Worm (Caenorhabditis elegans) whole organism, L3 larva: ENCODE data around the gene sre-42.

Experiments used
- ama-1 ChIP-seq: fragments of 150-350 bp; optimal IDR thresholded peaks from 2 replicates; lab custom pipeline; 2018
- fkh-2 ChIP-seq: fragments of 150-350 bp; optimal IDR thresholded peaks from 2 replicates; lab custom pipeline; 2014; ENCODE audit warnings: missing biosample characterization, missing genetic modification reagents, missing genetic modification characterization
- mdl-1 ChIP-seq: fragments of 150-350 bp; optimal IDR thresholded peaks from 2 replicates; lab custom pipeline; 2014; ENCODE audit warnings: missing biosample characterization, missing genetic modification characterization
- nhr-12 ChIP-seq: fragments of 150-350 bp; optimal IDR thresholded peaks from 2 replicates; lab custom pipeline; 2014; ENCODE audit warnings: missing biosample characterization, missing genetic modification characterization
- nhr-25 ChIP-seq: sonication (generic microtip); optimal IDR thresholded peaks from 2 replicates; lab custom pipeline; 2017; ENCODE audit warnings: missing biosample characterization, missing genetic modification characterization
- nhr-77 ChIP-seq: fragments of 150-350 bp; optimal IDR thresholded peaks from 2 replicates; lab custom pipeline; 2014; ENCODE audit warnings: missing biosample characterization, missing genetic modification characterization
- sea-2 ChIP-seq: fragments of 150-350 bp; sonication (generic microtip); optimal IDR thresholded peaks from 4 replicates; lab custom pipeline; 2014; ENCODE audit warnings: missing biosample characterization, missing genetic modification reagents, missing genetic modification characterization
- tbx-2 ChIP-seq: sonication (generic microtip); optimal IDR thresholded peaks from 2 replicates; lab custom pipeline; 2016; ENCODE audit warnings: mild to moderate bottlenecking, missing genetic modification characterization, missing compliant biosample characterization

- no peak for TF ChIP-seq nhr-25 (tag; lab: Kevin White, UChicago)
- TF ChIP-seq nhr-77 (tag; lab: Kevin White, UChicago): no peak
- TF ChIP-seq mdl-1 (tag; lab: Kevin White, UChicago): no peak
- TF ChIP-seq nhr-12: no peak
- TF ChIP-seq ama-1 (lab: Kevin White, UChicago): no peak
- no peak for TF ChIP-seq tbx-2 (tag; lab: Kevin White, UChicago)
- TF ChIP-seq fkh-2 (tag; lab: Kevin White, UChicago): no peak
- no peak for TF ChIP-seq sea-2
Observed at ce11 chrII:12435202-12435872, 48.7 kb upstream of the sre-42 start.
